Fruit fly (Drosophila melanogaster): ENCODE results near the gene dnk.

dnk gene

DNA sequence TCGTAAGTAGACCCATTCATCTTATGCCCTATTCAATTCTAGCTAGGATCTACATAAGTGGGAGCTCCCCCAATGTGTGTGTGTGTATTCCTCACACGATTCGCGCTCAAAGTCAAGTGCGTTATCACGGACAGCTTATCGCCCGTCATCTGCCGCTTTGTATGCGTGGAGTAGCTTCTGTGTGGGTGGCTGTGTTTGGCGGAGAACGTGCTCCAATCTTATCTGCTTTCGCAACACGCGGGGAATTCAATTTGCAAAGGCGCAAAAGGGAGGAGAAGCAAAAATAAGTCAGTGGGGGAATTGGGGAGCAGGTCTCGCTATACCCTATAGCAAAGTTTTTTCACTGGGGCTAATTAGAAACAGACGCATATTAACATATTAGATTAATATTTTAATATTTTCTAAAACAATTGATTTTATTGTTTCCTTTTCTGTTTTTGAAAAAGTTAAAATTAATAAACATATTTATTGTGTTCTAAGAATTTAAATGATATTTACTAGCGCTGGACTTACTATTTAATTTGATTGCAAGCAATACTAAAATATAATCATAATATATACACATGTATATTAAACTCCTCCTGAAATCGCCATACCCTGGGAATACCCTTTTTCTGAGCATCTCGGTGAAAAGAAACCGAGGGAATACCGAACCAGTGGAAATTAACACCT lies 4.5 kb downstream of the dnk start (continued):
- TF ChIP-seq CG11696 (GFP tag; IDR thresholded peaks at IDR 0.05) = no peak
- TF ChIP-seq CG7745 (tag; optimal IDR thresholded peaks at IDR 0.05) = no peak
- no peak for TF ChIP-seq p53 (GFP tag; optimal IDR thresholded peaks at IDR 0.05)
- TF ChIP-seq Hey (tag; optimal IDR thresholded peaks at IDR 0.05) = peak; percentile 28
- TF ChIP-seq CG10431 (GFP tag; optimal IDR thresholded peaks at IDR 0.05) = no peak
- TF ChIP-seq ERR (GFP tag; optimal IDR thresholded peaks at IDR 0.05) = no peak
- no peak for TF ChIP-seq abd-A (tag; optimal IDR thresholded peaks at IDR 0.05)
- peak; percentile 26 for TF ChIP-seq CG9817 (tag; optimal IDR thresholded peaks at IDR 0.05)
- peak; percentile 52 for TF ChIP-seq D19A (tag; optimal IDR thresholded peaks at IDR 0.05)
- TF ChIP-seq CrebB (tag; optimal IDR thresholded peaks at IDR 0.05) = no peak
- TF ChIP-seq luna (GFP tag; optimal IDR thresholded peaks at IDR 0.05) = no peak
- TF ChIP-seq pfk (GFP tag; optimal IDR thresholded peaks at IDR 0.05) = no peak
- TF ChIP-seq pum (GFP tag; optimal IDR thresholded peaks at IDR 0.05) = no peak
- no peak for TF ChIP-seq hbn (GFP tag; IDR thresholded peaks at IDR 0.05; ENCODE audit: partially characterized antibody)
- TF ChIP-seq CG7372 (GFP tag; IDR thresholded peaks at IDR 0.05) = no peak
- no peak for TF ChIP-seq CG30431 (GFP tag; optimal IDR thresholded peaks at IDR 0.05)
- TF ChIP-seq Doc2 (GFP tag; IDR thresholded peaks at IDR 0.05) = no peak
- no peak for TF ChIP-seq Hr78 (GFP tag; optimal IDR thresholded peaks at IDR 0.05)
- TF ChIP-seq grau (tag; optimal IDR thresholded peaks at IDR 0.05) = peak; percentile 65
- TF ChIP-seq CG5245 (GFP tag; optimal IDR thresholded peaks at IDR 0.05) = no peak
- TF ChIP-seq CG4328 (GFP tag; optimal IDR thresholded peaks at IDR 0.05) = no peak
- TF ChIP-seq CG6654 (GFP tag; optimal IDR thresholded peaks at IDR 0.05) = no peak
- TF ChIP-seq nerfin-2 (GFP tag; IDR thresholded peaks at IDR 0.05; ENCODE audit: partially characterized antibody) = no peak
- no peak for TF ChIP-seq NC2α (GFP tag; optimal IDR thresholded peaks at IDR 0.05)
- no peak for TF ChIP-seq Ets65A (GFP tag)
- no peak for TF ChIP-seq zfh2 (GFP tag; optimal IDR thresholded peaks at IDR 0.05)
- no peak for TF ChIP-seq CG11456 (GFP tag; IDR thresholded peaks at IDR 0.05)
- peak; percentile 53 for TF ChIP-seq CG7839 (tag; optimal IDR thresholded peaks at IDR 0.05)
- TF ChIP-seq wor (GFP tag; IDR thresholded peaks at IDR 0.05) = no peak
- TF ChIP-seq gfzf (GFP tag; optimal IDR thresholded peaks at IDR 0.05) = no peak
- peak; percentile 24 for TF ChIP-seq Hsf (GFP tag; optimal IDR thresholded peaks at IDR 0.05)
- TF ChIP-seq CG10147 (GFP tag; optimal IDR thresholded peaks at IDR 0.05) = peak; percentile 53
- no peak for TF ChIP-seq sens (GFP tag)
- no peak; the same call in 1 of the 2 replicates for TF ChIP-seq MBD-R2 (GFP tag; IDR thresholded peaks at IDR 0.05)
- no peak for TF ChIP-seq CG31224 (GFP tag; IDR thresholded peaks at IDR 0.05)
- TF ChIP-seq CG10209 (GFP tag; optimal IDR thresholded peaks at IDR 0.05) = peak; percentile 36
- TF ChIP-seq btn (GFP tag; optimal IDR thresholded peaks at IDR 0.05) = no peak
- TF ChIP-seq CG3726 (GFP tag; IDR thresholded peaks at IDR 0.05) = no peak
- no peak for TF ChIP-seq Taf1 (GFP tag; IDR thresholded peaks at IDR 0.05)
- TF ChIP-seq bsh (GFP tag; optimal IDR thresholded peaks at IDR 0.05) = no peak
- TF ChIP-seq CG16815 (GFP tag; optimal IDR thresholded peaks at IDR 0.05) = peak; percentile 54
- TF ChIP-seq CG32532 (GFP tag; IDR thresholded peaks at IDR 0.05) = no peak; the same call in none of the 2 replicates
- TF ChIP-seq CG12219 (GFP tag; optimal IDR thresholded peaks at IDR 0.05) = no peak
- TF ChIP-seq tap (tag; optimal IDR thresholded peaks at IDR 0.05) = no peak
- no peak for TF ChIP-seq Stat92E (GFP tag; optimal IDR thresholded peaks at IDR 0.05)
- TF ChIP-seq CG6272 (GFP tag; IDR thresholded peaks at IDR 0.05) = no peak
- TF ChIP-seq CG2875 (GFP tag; optimal IDR thresholded peaks at IDR 0.05) = no peak
- no peak for TF ChIP-seq odd (GFP tag; optimal IDR thresholded peaks at IDR 0.05)
- TF ChIP-seq slp2 (GFP tag; optimal IDR thresholded peaks at IDR 0.05) = no peak
- no peak for TF ChIP-seq tll (GFP tag; optimal IDR thresholded peaks at IDR 0.05)

All from whole organism, embryonic.